Worm (Caenorhabditis elegans): ENCODE results near the gene dnj-24.

DNA sequence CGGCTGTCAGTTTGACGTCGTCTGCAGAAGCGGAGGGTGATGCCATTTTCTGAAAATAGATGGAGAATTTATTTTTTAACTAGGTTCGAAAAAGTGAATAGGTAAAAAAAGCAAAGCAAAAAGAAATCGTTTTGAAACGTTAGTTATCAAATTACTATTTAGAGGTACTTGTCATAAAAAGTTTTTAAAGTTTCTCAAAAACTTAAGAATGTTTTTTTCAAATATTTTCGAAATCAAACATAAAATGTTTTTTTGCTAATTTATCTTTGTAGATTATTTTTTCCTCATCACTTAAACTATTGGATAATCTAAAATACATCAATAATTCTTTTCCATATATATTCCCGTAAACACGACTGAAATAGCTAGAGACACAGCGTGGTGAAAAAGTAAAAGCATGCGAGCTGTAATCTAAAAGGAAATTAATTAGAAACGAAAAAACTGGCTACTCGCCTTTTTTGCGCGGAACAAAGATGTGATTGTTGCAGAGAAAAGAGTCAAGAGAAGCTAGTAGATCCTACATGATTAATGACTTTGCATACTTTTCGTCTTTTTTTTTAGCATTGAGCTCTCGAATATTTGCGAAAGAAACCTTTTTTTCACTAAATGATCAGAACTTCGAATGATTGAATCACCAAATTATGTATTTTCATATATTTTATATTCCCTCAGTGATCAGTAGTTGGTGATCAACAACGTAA is 52.5 kb downstream of the dnj-24 start, which contains the start of gene szy-2:
- no peak for TF ChIP-seq pag-3 (tag; optimal IDR thresholded peaks at IDR 0.05; ENCODE audit: borderline replicate concordance)
- TF ChIP-seq ceh-18 (tag; optimal IDR thresholded peaks at IDR 0.05): no peak
- no peak for TF ChIP-seq ceh-48 (tag; optimal IDR thresholded peaks at IDR 0.05)
- no peak for TF ChIP-seq pat-9 (tag; optimal IDR thresholded peaks at IDR 0.05)
- no peak for TF ChIP-seq ceh-22 (tag; optimal IDR thresholded peaks at IDR 0.05)
- TF ChIP-seq unc-86 (tag; optimal IDR thresholded peaks at IDR 0.05): no peak
- TF ChIP-seq pha-4 (tag; optimal IDR thresholded peaks at IDR 0.05): no peak
- TF ChIP-seq fkh-6 (tag; optimal IDR thresholded peaks at IDR 0.05): no peak
- TF ChIP-seq pha-2 (tag; optimal IDR thresholded peaks at IDR 0.05): no peak
- no peak for TF ChIP-seq fax-1 (tag; optimal IDR thresholded peaks at IDR 0.05)
- no peak for TF ChIP-seq sox-4 (tag; optimal IDR thresholded peaks at IDR 0.05)
